Worm (Caenorhabditis elegans): ENCODE measurements around the gene B0034.7.

DNA sequence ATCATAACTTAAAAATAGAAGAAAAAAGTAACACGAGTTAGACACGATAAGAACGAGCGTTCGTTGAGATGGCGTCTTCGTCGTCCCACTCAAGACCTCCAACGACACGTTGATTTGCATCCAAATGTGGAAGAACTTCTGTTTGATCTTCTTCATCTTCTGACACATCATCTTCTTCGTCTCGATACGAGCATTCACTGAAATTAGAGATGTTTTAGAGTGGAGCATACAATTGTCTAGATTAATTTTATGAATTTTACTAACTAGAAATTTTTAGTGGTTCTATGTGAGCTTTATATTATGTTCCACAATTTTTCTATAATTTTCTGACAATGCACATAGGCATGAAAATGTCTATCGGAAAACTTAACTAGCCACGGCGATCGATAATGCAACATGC is 15.6 kb upstream of the B0034.7 start:
- TF ChIP-seq him-1 (tag; optimal IDR thresholded peaks at IDR 0.05) = no peak
- no peak for TF ChIP-seq W03F9.2 (tag; optimal IDR thresholded peaks at IDR 0.05)
- no peak for TF ChIP-seq dao-5 (tag; optimal IDR thresholded peaks at IDR 0.05)
